Worm (Caenorhabditis elegans): Measurements from ENCODE around the gene Y61B8B.3.

Y61B8B.3 gene

ce11 chrV:17322397-17322909, 10.2 kb upstream of the Y61B8B.3 start, which contains the start of gene F31E9.3:
Gene F31E9.3, plus strand, starts transcription at chrV:17322590.
- TF ChIP-seq sem-4 (tag; optimal IDR thresholded peaks at IDR 0.05) (no peak), lsy-2 (tag; optimal IDR thresholded peaks at IDR 0.05) (no peak), mdl-1 (tag; optimal IDR thresholded peaks at IDR 0.05) (no peak), unc-39 (tag; optimal IDR thresholded peaks at IDR 0.05) (no peak), Y55F3AM.14 (GFP tag; optimal IDR thresholded peaks at IDR 0.05) (no peak), fos-1 (tag; optimal IDR thresholded peaks at IDR 0.05) (peak; percentile 2), elt-1 (tag; optimal IDR thresholded peaks at IDR 0.05) (no peak), crh-2 (tag; optimal IDR thresholded peaks at IDR 0.05) (no peak)

- no peak for TF ChIP-seq ZK546.5 (tag; optimal IDR thresholded peaks at IDR 0.05)
- no peak for TF ChIP-seq unc-62 (GFP tag; optimal IDR thresholded peaks at IDR 0.05)
Measured at ce11 chrV:17317786-17318185, 5.5 kb upstream of the Y61B8B.3 start, which contains the start of gene srz-58. Gene srz-58, plus strand, starts transcription at chrV:17318147.

ce11 chrV:17317297-17317696, 5.0 kb upstream of the Y61B8B.3 start:
- TF ChIP-seq nhr-25 (tag; optimal IDR thresholded peaks at IDR 0.05) = no peak
- no peak for TF ChIP-seq ztf-11 (tag; optimal IDR thresholded peaks at IDR 0.05)
- no peak for TF ChIP-seq gmeb-1 (tag; optimal IDR thresholded peaks at IDR 0.05)
- TF ChIP-seq unc-62 (GFP tag; optimal IDR thresholded peaks at IDR 0.05) = no peak
- no peak for TF ChIP-seq fos-1 (tag; optimal IDR thresholded peaks at IDR 0.05)
- no peak for TF ChIP-seq ZK546.5 (tag; optimal IDR thresholded peaks at IDR 0.05)
- no peak for TF ChIP-seq ceh-16 (tag; optimal IDR thresholded peaks at IDR 0.05)
- TF ChIP-seq ceh-82 (tag; optimal IDR thresholded peaks at IDR 0.05) = no peak
- no peak for TF ChIP-seq egl-27 (tag; optimal IDR thresholded peaks at IDR 0.05)
- TF ChIP-seq nhr-6 (tag; optimal IDR thresholded peaks at IDR 0.05) = no peak
- no peak for TF ChIP-seq snpc-4 (tag; optimal IDR thresholded peaks at IDR 0.05)
- TF ChIP-seq sma-3 (GFP tag; optimal IDR thresholded peaks at IDR 0.05) = no peak
- no peak for TF ChIP-seq mdl-1 (tag; optimal IDR thresholded peaks at IDR 0.05)
- TF ChIP-seq R02D3.7 (tag; optimal IDR thresholded peaks at IDR 0.05) = no peak
- TF ChIP-seq lin-39 (tag; optimal IDR thresholded peaks at IDR 0.05) = no peak

- no peak for TF ChIP-seq ceh-82 (tag; optimal IDR thresholded peaks at IDR 0.05)
- TF ChIP-seq C34F6.9 (tag; optimal IDR thresholded peaks at IDR 0.05) = no peak
- TF ChIP-seq nhr-10 (tag; optimal IDR thresholded peaks at IDR 0.05) = no peak
- TF ChIP-seq alr-1 (tag; optimal IDR thresholded peaks at IDR 0.05) = no peak
- TF ChIP-seq unc-55 (GFP tag; optimal IDR thresholded peaks at IDR 0.05) = no peak
- TF ChIP-seq ceh-16 (tag; optimal IDR thresholded peaks at IDR 0.05) = no peak
- TF ChIP-seq ZK546.5 (tag; optimal IDR thresholded peaks at IDR 0.05) = no peak
- no peak for TF ChIP-seq lin-13 (GFP tag; optimal IDR thresholded peaks at IDR 0.05)
- no peak for TF ChIP-seq nhr-237 (tag; optimal IDR thresholded peaks at IDR 0.05)
- no peak for TF ChIP-seq nhr-12 (tag; optimal IDR thresholded peaks at IDR 0.05)
- no peak for TF ChIP-seq Y55F3AM.14 (GFP tag; optimal IDR thresholded peaks at IDR 0.05)
- TF ChIP-seq elt-1 (tag; optimal IDR thresholded peaks at IDR 0.05) = no peak
- TF ChIP-seq snpc-4 (tag; optimal IDR thresholded peaks at IDR 0.05) = no peak
- no peak for TF ChIP-seq blmp-1 (tag; optimal IDR thresholded peaks at IDR 0.05; ENCODE audit: insufficient read depth)
- no peak for TF ChIP-seq unc-39 (tag; optimal IDR thresholded peaks at IDR 0.05)
- no peak for TF ChIP-seq ztf-1 (GFP tag; conservative IDR thresholded peaks at IDR 0.05)
- no peak for TF ChIP-seq ama-1 (optimal IDR thresholded peaks at IDR 0.05)
- no peak for TF ChIP-seq nhr-23 (tag; optimal IDR thresholded peaks at IDR 0.05)
- no peak for TF ChIP-seq aly-2 (tag; optimal IDR thresholded peaks at IDR 0.05)
Measured at ce11 chrV:17315063-17315462, 2.8 kb upstream of the Y61B8B.3 start, which contains the start of gene F31E9.6. Gene F31E9.6, minus strand, starts transcription at chrV:17315153.

- TF ChIP-seq snpc-4 (tag; optimal IDR thresholded peaks at IDR 0.05) (peak; percentile 5), nhr-129 (tag; optimal IDR thresholded peaks at IDR 0.05) (no peak)
Measured at ce11 chrV:17307926-17308325, 4.4 kb downstream of the Y61B8B.3 start.

- TF ChIP-seq ama-1 (optimal IDR thresholded peaks at IDR 0.05) (no peak), nhr-12 (tag; optimal IDR thresholded peaks at IDR 0.05) (no peak), ztf-1 (GFP tag; conservative IDR thresholded peaks at IDR 0.05) (no peak), nhr-25 (tag; optimal IDR thresholded peaks at IDR 0.05) (no peak)
Measured at ce11 chrV:17303392-17303791, 8.9 kb downstream of the Y61B8B.3 start.
